Worm (Caenorhabditis elegans): ENCODE results near the gene C09E7.7.

The C09E7.7 gene

DNA sequence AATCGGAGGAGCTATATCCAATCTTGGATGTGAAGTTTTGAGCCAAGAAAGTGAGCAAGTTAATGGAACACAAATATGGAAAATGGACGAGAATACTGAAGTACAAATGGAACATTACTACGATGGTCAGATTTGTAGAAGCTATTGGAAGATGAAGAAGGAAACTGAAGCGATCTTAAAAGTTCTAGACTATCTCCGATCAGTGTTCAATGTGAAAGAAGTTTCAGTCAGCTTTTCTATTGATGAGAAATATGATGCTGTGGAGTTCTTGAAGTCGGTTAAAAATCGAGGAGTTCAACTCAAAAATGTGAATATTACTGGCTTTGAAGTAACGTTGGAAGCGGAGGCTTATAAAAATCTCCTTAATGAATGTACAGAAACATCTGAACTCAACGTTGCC is 51.9 kb downstream of the C09E7.7 start:
- no peak for TF ChIP-seq B0261.1 (tag; optimal IDR thresholded peaks at IDR 0.05)
- TF ChIP-seq nhr-90 (tag; optimal IDR thresholded peaks at IDR 0.05), result no peak
- no peak for TF ChIP-seq lsl-1 (GFP tag; optimal IDR thresholded peaks at IDR 0.05)
- TF ChIP-seq ets-4 (GFP tag; optimal IDR thresholded peaks at IDR 0.05), result no peak
- TF ChIP-seq mel-28 (tag; optimal IDR thresholded peaks at IDR 0.05; ENCODE audit: borderline replicate concordance), result no peak
- no peak for TF ChIP-seq hmg-1.2 (GFP tag; IDR thresholded peaks at IDR 0.05)
- TF ChIP-seq bed-1 (GFP tag; IDR thresholded peaks at IDR 0.05), result no peak
- no peak for TF ChIP-seq snpc-1.3 (tag; optimal IDR thresholded peaks at IDR 0.05; ENCODE audit: insufficient read depth)
- no peak for TF ChIP-seq ztf-22 (GFP tag; optimal IDR thresholded peaks at IDR 0.05)
- no peak for TF ChIP-seq ZK185.1 (tag; optimal IDR thresholded peaks at IDR 0.05; ENCODE audit: poor library complexity, severe bottlenecking)
- no peak for TF ChIP-seq lsy-27 (tag; optimal IDR thresholded peaks at IDR 0.05; ENCODE audit: borderline replicate concordance, insufficient read depth)
- no peak for TF ChIP-seq F49E8.2 (tag; optimal IDR thresholded peaks at IDR 0.05; ENCODE audit: insufficient read depth)
- no peak for TF ChIP-seq ztf-3 (GFP tag; optimal IDR thresholded peaks at IDR 0.05)
- no peak for TF ChIP-seq dpl-1 (GFP tag; optimal IDR thresholded peaks at IDR 0.05)
- TF ChIP-seq zfh-2 (GFP tag; conservative IDR thresholded peaks at IDR 0.05), result no peak

DNA sequence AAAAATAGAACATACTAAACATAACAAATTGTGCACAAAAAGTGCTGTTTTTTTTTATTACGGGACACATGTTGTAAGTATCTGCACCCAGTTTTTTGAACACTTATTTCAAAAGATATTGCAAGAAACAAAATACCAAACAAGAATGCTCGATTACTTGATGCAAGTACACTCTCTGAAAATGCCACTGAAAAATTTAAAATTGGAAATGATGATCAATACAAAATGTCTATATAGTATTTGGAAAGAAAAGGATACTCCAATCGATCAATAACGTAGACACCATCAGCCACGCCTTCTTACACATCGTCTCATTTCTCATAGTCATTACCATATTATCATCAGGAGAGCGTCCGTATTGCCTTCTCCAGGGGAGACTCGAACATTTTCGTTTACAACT is 52.9 kb downstream of the C09E7.7 start, which contains the start of gene sdz-15:
TSS of gene sdz-15 (plus strand) at position 301 of the 400 bp plus-strand sequence.
- no peak for TF ChIP-seq Y79H2A.3 (GFP tag; conservative IDR thresholded peaks at IDR 0.05)
- no peak for TF ChIP-seq tbx-9 (tag; optimal IDR thresholded peaks at IDR 0.05; ENCODE audit: borderline replicate concordance)
- no peak for TF ChIP-seq hlh-12 (tag; optimal IDR thresholded peaks at IDR 0.05)
- TF ChIP-seq ets-4 (GFP tag; optimal IDR thresholded peaks at IDR 0.05), result no peak
- TF ChIP-seq lin-40 (tag; optimal IDR thresholded peaks at IDR 0.05), result no peak
